Worm (Caenorhabditis elegans) whole organism, young adult: ENCODE measurements around the gene mtch-1.

ENCODE experiments used
- F57A8.1 ChIP-seq: fragments of 200-800 bp; sonication (Bioruptor generic); optimal IDR thresholded peaks from 2 replicates; lab custom pipeline; 2018; ENCODE audit warnings: mild to moderate bottlenecking, missing genetic modification characterization, moderate library complexity, missing compliant biosample characterization
- dpl-1 ChIP-seq: fragments of 150-350 bp; optimal IDR thresholded peaks from 2 replicates; lab custom pipeline; 2014; ENCODE audit warnings: missing biosample characterization, missing genetic modification reagents, missing genetic modification characterization

DNA sequence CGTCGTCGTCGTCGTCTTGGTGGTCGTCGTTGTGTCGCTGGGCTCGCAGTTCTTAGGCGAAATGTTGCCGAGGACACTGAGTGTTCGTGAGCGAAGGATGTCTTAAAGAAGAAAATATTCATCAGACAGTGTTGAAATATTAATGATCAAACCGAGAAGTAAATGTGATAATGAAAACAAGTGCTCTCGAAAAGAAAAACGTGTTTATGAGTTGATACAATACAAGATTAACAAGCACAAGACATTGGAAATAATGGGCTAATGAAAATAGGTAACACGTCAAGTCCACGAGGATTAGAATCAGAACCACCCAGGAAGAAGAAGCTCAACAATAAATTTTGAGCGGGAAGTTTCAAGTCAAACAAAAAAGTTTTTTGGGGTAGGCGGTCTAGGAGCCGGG, 38.0 kb upstream of the mtch-1 start, which contains the start of gene K02A2.5:
- TF ChIP-seq F57A8.1 = no peak
- TF ChIP-seq dpl-1 = no peak
